Worm (Caenorhabditis elegans) whole organism, L2 larva: ENCODE data around the gene copg-1.

Experiments used
- C34F6.9 ChIP-seq: fragments of 150-350 bp; optimal IDR thresholded peaks from 2 replicates; lab custom pipeline; 2014; ENCODE audit warnings: missing biosample characterization, missing genetic modification characterization
- R02D3.7 ChIP-seq: fragments of 150-350 bp; optimal IDR thresholded peaks from 2 replicates; lab custom pipeline; 2014; ENCODE audit warnings: missing biosample characterization, missing genetic modification characterization
- Y55F3AM.14 ChIP-seq: fragments of 200-800 bp; sonication (Bioruptor generic); optimal IDR thresholded peaks from 2 replicates; lab custom pipeline; 2018; ENCODE audit warnings: mild to moderate bottlenecking, missing genetic modification characterization, missing compliant biosample characterization
- ZK546.5 ChIP-seq: sonication (generic microtip); optimal IDR thresholded peaks from 2 replicates; lab custom pipeline; 2017; ENCODE audit warnings: missing biosample characterization, missing genetic modification characterization
- alr-1 ChIP-seq: fragments of 150-350 bp; optimal IDR thresholded peaks from 2 replicates; lab custom pipeline; 2014; ENCODE audit warnings: missing biosample characterization, missing genetic modification characterization
- ama-1 ChIP-seq: fragments of 150-350 bp; optimal IDR thresholded peaks from 2 replicates; lab custom pipeline; 2018; ENCODE audit warnings: inconsistent platforms
- blmp-1 ChIP-seq: sonication (generic microtip); optimal IDR thresholded peaks from 2 replicates; lab custom pipeline; 2017; ENCODE audit warnings: missing genetic modification characterization, mild to moderate bottlenecking, missing compliant biosample characterization, antibody characterized with exemption, moderate library complexity; ENCODE audit not compliant: insufficient read depth
- ceh-16 ChIP-seq: fragments of 150-350 bp; optimal IDR thresholded peaks from 2 replicates; lab custom pipeline; 2014; ENCODE audit warnings: missing biosample characterization, missing genetic modification characterization
- dmd-4 ChIP-seq: sonication (generic microtip); optimal IDR thresholded peaks from 2 replicates; lab custom pipeline; 2017; ENCODE audit warnings: missing biosample characterization, missing genetic modification characterization
- egl-27 ChIP-seq: sonication (generic microtip); optimal IDR thresholded peaks from 3 replicates; lab custom pipeline; 2017; ENCODE audit warnings: missing biosample characterization, missing genetic modification reagents, missing genetic modification characterization
- lin-11 ChIP-seq: fragments of 150-350 bp; sonication (generic microtip); optimal IDR thresholded peaks from 2 replicates; lab custom pipeline; 2014; ENCODE audit warnings: missing biosample characterization, missing genetic modification characterization, inconsistent platforms, mixed read lengths
- lsy-2 ChIP-seq, 2 experiments: fragments of 150-350 bp in 1 of 2; sonication (generic microtip) in 1 of 2; optimal IDR thresholded peaks; 2 replicates each; lab custom pipeline; 2014 to 2017; ENCODE audit warnings: missing biosample characterization in 2 of 2, missing genetic modification characterization in 2 of 2
- mab-5 ChIP-seq: fragments of 150-350 bp; optimal IDR thresholded peaks from 2 replicates; lab custom pipeline; 2014; ENCODE audit warnings: missing biosample characterization, missing genetic modification characterization
- mbf-1 ChIP-seq: sonication (generic microtip); optimal IDR thresholded peaks from 2 replicates; lab custom pipeline; 2017; ENCODE audit warnings: missing biosample characterization, missing genetic modification characterization
- mdl-1 ChIP-seq, 2 experiments: fragments of 150-350 bp in 1 of 2; sonication (generic microtip) in 1 of 2; optimal IDR thresholded peaks; 2 replicates each; lab custom pipeline; 2017; ENCODE audit warnings: missing biosample characterization in 2 of 2, missing genetic modification characterization in 2 of 2
- nhr-10 ChIP-seq: sonication (generic microtip); optimal IDR thresholded peaks from 2 replicates; lab custom pipeline; 2017; ENCODE audit warnings: missing biosample characterization, missing genetic modification characterization
- nhr-11 ChIP-seq: fragments of 150-350 bp; optimal IDR thresholded peaks from 2 replicates; lab custom pipeline; 2014; ENCODE audit warnings: missing biosample characterization, missing genetic modification characterization
- nhr-12 ChIP-seq: fragments of 150-350 bp; optimal IDR thresholded peaks from 2 replicates; lab custom pipeline; 2014; ENCODE audit warnings: missing biosample characterization, missing genetic modification characterization
- nhr-21 ChIP-seq: fragments of 150-350 bp; optimal IDR thresholded peaks from 2 replicates; lab custom pipeline; 2014; ENCODE audit warnings: missing biosample characterization, missing genetic modification characterization
- nhr-237 ChIP-seq: fragments of 150-350 bp; optimal IDR thresholded peaks from 2 replicates; lab custom pipeline; 2014; ENCODE audit warnings: missing biosample characterization, missing genetic modification characterization
- peb-1 ChIP-seq: fragments of 150-350 bp; optimal IDR thresholded peaks from 2 replicates; lab custom pipeline; 2014; ENCODE audit warnings: missing biosample characterization, missing genetic modification characterization
- sem-4 ChIP-seq: fragments of 150-350 bp; optimal IDR thresholded peaks from 2 replicates; lab custom pipeline; 2014; ENCODE audit warnings: missing biosample characterization, missing genetic modification reagents, missing genetic modification characterization
- sma-3 ChIP-seq: sonication (generic microtip); optimal IDR thresholded peaks from 2 replicates; lab custom pipeline; 2016; ENCODE audit warnings: missing genetic modification reagents, missing genetic modification characterization, missing compliant biosample characterization
- sma-9 ChIP-seq, 2 experiments: fragments of 150-350 bp in 1 of 2; sonication (generic microtip) in 1 of 2; optimal IDR thresholded peaks; 2 replicates each; lab custom pipeline; 2014 to 2016; ENCODE audit warnings: missing genetic modification characterization in 2 of 2, mild to moderate bottlenecking in 1 of 2, missing biosample characterization in 1 of 2, missing compliant biosample characterization in 1 of 2, missing genetic modification reagents in 1 of 2, moderate library complexity in 1 of 2
- snpc-4 ChIP-seq: fragments of 150-350 bp; optimal IDR thresholded peaks from 2 replicates; lab custom pipeline; 2014; ENCODE audit warnings: missing biosample characterization, missing genetic modification characterization
- unc-39 ChIP-seq: fragments of 150-350 bp; optimal IDR thresholded peaks from 2 replicates; lab custom pipeline; 2014; ENCODE audit warnings: missing biosample characterization, missing genetic modification characterization
- unc-55 ChIP-seq: fragments of 150-350 bp; sonication (generic microtip); optimal IDR thresholded peaks from 3 replicates; lab custom pipeline; 2014; ENCODE audit warnings: missing biosample characterization, missing genetic modification reagents, missing genetic modification characterization
- unc-62 ChIP-seq: fragments of 150-350 bp; optimal IDR thresholded peaks from 2 replicates; lab custom pipeline; 2014; ENCODE audit warnings: missing biosample characterization, missing genetic modification reagents, missing genetic modification characterization
- zag-1 ChIP-seq: fragments of 150-350 bp; optimal IDR thresholded peaks from 2 replicates; lab custom pipeline; 2014; ENCODE audit warnings: missing biosample characterization, missing genetic modification characterization

copg-1 gene

DNA sequence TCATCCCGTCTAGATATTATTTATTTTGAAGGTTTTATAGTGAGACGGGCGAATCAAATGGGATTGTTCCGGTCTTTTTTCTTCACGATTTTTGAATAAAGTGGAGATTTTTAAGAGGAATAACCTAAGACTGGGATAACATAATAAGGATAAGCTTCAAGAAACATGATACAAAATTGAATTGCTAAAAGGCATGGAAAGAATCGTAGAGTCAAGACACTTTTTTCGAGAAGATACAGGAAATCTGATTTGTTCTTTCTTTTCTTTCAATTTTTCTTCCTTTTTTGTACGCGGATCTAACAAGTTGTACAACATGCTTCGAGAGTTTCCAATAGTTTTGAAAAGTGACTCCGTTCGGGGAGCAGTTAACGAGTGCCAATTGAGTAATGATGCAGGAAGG lies 39.8 kb downstream of the copg-1 start:
- TF ChIP-seq alr-1 (tag; lab: Kevin White, UChicago) (no peak), unc-39 (tag; lab: Kevin White, UChicago) (no peak), blmp-1 (tag; lab: Kevin White, UChicago) (no peak), egl-27 (tag; lab: Kevin White, UChicago) (no peak), mbf-1 (no peak), C34F6.9 (no peak), unc-55 (no peak), mab-5 (tag; lab: Kevin White, UChicago) (no peak), R02D3.7 (tag; lab: Kevin White, UChicago) (no peak), Y55F3AM.14 (GFP tag; lab: Kevin White, UChicago) (no peak), nhr-10 (no peak), zag-1 (tag; lab: Kevin White, UChicago) (no peak), sma-3 (no peak), mdl-1 (tag; optimal IDR thresholded peaks at IDR 0.05; lab: Kevin White, UChicago) (no peak), ceh-16 (tag; lab: Kevin White, UChicago) (no peak), peb-1 (tag; lab: Kevin White, UChicago) (no peak), nhr-11 (tag; lab: Kevin White, UChicago) (no peak), unc-62 (no peak), lsy-2 (tag; optimal IDR thresholded peaks at IDR 0.05; lab: Kevin White, UChicago) (no peak), ZK546.5 (tag; lab: Kevin White, UChicago) (no peak)
- TF ChIP-seq, all 48 proteins: peak for 0

DNA sequence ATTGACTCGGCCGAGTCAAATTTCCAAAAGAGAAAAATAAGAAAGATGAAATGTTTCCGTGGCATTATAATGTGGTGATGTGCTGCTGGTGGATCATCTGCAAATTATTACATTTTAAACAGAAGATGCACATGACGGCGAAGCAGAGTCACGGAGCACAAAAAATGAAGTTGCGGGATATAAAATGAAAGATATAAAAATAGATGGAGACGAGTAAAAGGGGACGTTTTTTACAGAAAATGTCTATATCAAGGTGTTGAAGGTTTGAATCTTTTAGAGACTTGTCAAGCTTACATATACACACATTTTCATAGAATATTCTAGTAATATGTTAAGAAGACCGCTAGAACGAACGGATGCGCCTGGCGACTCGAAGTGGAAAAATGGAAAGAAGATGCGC lies 42.6 kb downstream of the copg-1 start, which contains the start of gene ptrg-1:
Gene ptrg-1 (minus strand): TSS at position 101 of the 400 bp plus-strand sequence.
- TF ChIP-seq lsy-2 (tag; optimal IDR thresholded peaks at IDR 0.05; lab: Kevin White, UChicago): no peak
- TF ChIP-seq egl-27 (tag; lab: Kevin White, UChicago): no peak
- TF ChIP-seq sma-9 (GFP tag; optimal IDR thresholded peaks at IDR 0.05; lab: Kevin White, UChicago): no peak
- TF ChIP-seq sma-9 (tag; optimal IDR thresholded peaks at IDR 0.05; lab: Kevin White, UChicago): no peak
- TF ChIP-seq mdl-1 (tag; optimal IDR thresholded peaks at IDR 0.05; lab: Kevin White, UChicago): no peak
- no peak for TF ChIP-seq lin-11 (tag; lab: Kevin White, UChicago)
- no peak for TF ChIP-seq ama-1 (lab: Kevin White, UChicago)
- TF ChIP-seq R02D3.7 (tag; lab: Kevin White, UChicago): no peak
- no peak for TF ChIP-seq nhr-21 (tag; lab: Kevin White, UChicago)
- TF ChIP-seq nhr-237: no peak
- no peak for TF ChIP-seq Y55F3AM.14 (GFP tag; lab: Kevin White, UChicago)
- TF ChIP-seq dmd-4 (tag; lab: Kevin White, UChicago): no peak

DNA sequence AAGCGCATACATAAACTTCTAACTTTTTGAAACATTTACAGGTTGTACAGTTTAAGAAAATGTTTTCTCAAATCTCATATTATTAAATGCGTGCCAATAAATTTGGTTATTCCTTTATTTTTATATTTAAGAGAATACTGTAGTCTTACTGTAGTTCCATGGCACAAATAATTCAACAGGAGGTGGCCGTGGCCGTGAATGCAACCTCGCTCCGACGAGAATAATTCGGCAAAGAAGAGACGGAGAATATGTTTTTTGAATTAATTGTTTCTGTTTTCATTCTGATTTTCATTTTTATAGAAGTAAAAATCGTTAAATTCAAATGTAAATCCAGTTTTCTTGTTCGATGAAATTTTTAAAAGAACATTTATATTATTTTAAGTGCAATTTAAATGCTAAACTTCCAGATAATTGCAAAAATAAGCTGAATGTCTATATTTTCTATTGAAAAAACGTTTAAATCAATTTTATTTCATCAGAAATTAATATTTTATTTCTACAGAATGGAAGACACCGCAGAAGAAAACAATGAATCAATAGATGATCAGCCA lies 45.6 kb downstream of the copg-1 start, which contains the start of gene gon-4:
Gene gon-4 (plus strand): TSS at position 501 of the 551 bp plus-strand sequence.
- TF ChIP-seq sem-4 (tag; lab: Kevin White, UChicago) (no peak), unc-55 (no peak), egl-27 (tag; lab: Kevin White, UChicago) (no peak), Y55F3AM.14 (GFP tag; lab: Kevin White, UChicago) (no peak), R02D3.7 (tag; lab: Kevin White, UChicago) (no peak), nhr-12 (tag; lab: Kevin White, UChicago) (no peak), snpc-4 (tag; lab: Kevin White, UChicago) (no peak)
